Worm (Caenorhabditis elegans) whole organism, early embryonic: ENCODE results near the gene C26F1.3.

Source experiments
- B0310.2 ChIP-seq: sonication (generic microtip); optimal IDR thresholded peaks from 2 replicates; lab custom pipeline; 2016; ENCODE audit warnings: mild to moderate bottlenecking, missing genetic modification characterization, missing compliant biosample characterization
- ama-1 ChIP-seq: fragments of 150-350 bp; optimal IDR thresholded peaks from 2 replicates; lab custom pipeline; 2014
- ceh-36 ChIP-seq: sonication (generic microtip); optimal IDR thresholded peaks from 2 replicates; lab custom pipeline; 2016; ENCODE audit warnings: missing genetic modification characterization, inconsistent platforms, missing compliant biosample characterization
- ets-7 ChIP-seq: sonication (generic microtip); optimal IDR thresholded peaks from 2 replicates; lab custom pipeline; 2016; ENCODE audit warnings: missing genotype, missing genetic modification characterization, missing compliant biosample characterization
- flt-1 ChIP-seq: fragments of 200-800 bp; sonication (Bioruptor generic); IDR thresholded peaks from 2 replicates; pipeline ENCODE4 v1.3.6; 2022; ENCODE audit warnings: missing genetic modification characterization, missing compliant biosample characterization
- hmbx-1 ChIP-seq: sonication (generic microtip); optimal IDR thresholded peaks from 2 replicates; lab custom pipeline; 2016; ENCODE audit warnings: mild to moderate bottlenecking, missing genetic modification characterization, missing compliant biosample characterization
- hnd-1 ChIP-seq: sonication (generic microtip); optimal IDR thresholded peaks from 2 replicates; lab custom pipeline; 2016; ENCODE audit warnings: missing genetic modification characterization, missing compliant biosample characterization
- sea-1 ChIP-seq: fragments of 200-800 bp; sonication (Bioruptor generic); conservative IDR thresholded peaks from 2 replicates; pipeline ENCODE4 v1.3.6; 2022; ENCODE audit warnings: missing genetic modification characterization, missing compliant biosample characterization
- tbx-11 ChIP-seq: fragments of 200-800 bp; sonication (Bioruptor generic); IDR thresholded peaks from 2 replicates; pipeline ENCODE4 v1.3.6; 2022; ENCODE audit warnings: missing genetic modification characterization, missing compliant biosample characterization
- tra-4 ChIP-seq: sonication (generic microtip); optimal IDR thresholded peaks from 2 replicates; lab custom pipeline; 2017; ENCODE audit warnings: missing genetic modification characterization, missing compliant biosample characterization

ce11 chrV:7749708-7750107 is 27.4 kb upstream of the C26F1.3 start:
- TF ChIP-seq ama-1 (lab: Kevin White, UChicago) (no peak), tra-4 (tag; lab: Kevin White, UChicago) (no peak), tbx-11 (GFP tag; lab: Robert Waterston, UW) (no peak), hmbx-1 (tag; lab: Kevin White, UChicago) (no peak), ets-7 (no peak), B0310.2 (tag; lab: Kevin White, UChicago) (no peak), sea-1 (GFP tag; lab: Robert Waterston, UW) (no peak), hnd-1 (no peak), flt-1 (no peak), ceh-36 (tag; lab: Kevin White, UChicago) (no peak)
